Worm (Caenorhabditis elegans): ENCODE results near the gene H43I07.1.

H43I07.1 gene

DNA sequence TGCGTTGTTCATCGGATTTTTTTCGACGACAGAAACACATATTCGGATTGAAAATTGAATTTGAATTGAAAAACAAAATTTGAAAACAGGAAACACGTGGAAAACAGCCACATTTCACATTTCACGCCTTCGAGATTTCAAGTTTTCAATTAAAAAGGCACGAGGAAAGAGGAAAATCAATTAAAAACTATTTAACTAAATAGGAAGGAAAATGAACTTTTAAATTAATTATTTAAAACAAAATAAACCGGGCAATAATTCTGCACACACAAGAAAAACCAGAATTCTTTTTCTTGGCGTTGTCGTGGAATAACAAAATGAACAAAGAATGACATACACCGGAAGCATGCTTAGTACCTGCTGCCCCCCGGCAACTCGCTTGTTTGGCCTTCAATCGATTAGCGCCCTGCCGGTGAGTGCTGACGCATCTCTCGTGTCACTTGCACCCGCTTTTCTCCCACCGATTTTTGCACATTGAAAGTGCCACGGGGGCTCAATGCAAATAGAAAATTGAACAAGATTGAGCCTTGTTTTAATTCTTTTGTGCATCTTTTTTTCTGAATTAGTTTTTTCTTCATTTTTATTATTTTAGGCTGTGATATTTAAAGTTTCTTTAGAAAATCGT is 9.8 kb upstream of the H43I07.1 start, which contains the start of gene Y45G5AM.9 (continued):
- TF ChIP-seq unc-55 (GFP tag; optimal IDR thresholded peaks at IDR 0.05) (peak; percentile 89), nhr-11 (tag; optimal IDR thresholded peaks at IDR 0.05) (no peak), nhr-23 (tag; optimal IDR thresholded peaks at IDR 0.05) (no peak), lin-39 (tag; optimal IDR thresholded peaks at IDR 0.05) (no peak), nhr-77 (tag; optimal IDR thresholded peaks at IDR 0.05) (no peak), lin-11 (tag; optimal IDR thresholded peaks at IDR 0.05) (peak; percentile 59), alr-1 (tag; optimal IDR thresholded peaks at IDR 0.05) (no peak), dmd-4 (tag; optimal IDR thresholded peaks at IDR 0.05) (no peak), egl-27 (tag; optimal IDR thresholded peaks at IDR 0.05) (peak; percentile 42), crh-2 (tag; optimal IDR thresholded peaks at IDR 0.05) (peak; percentile 82), mdl-1 (tag; optimal IDR thresholded peaks at IDR 0.05) (peak in 1 of 2 experiments; percentile 32), nhr-10 (tag; optimal IDR thresholded peaks at IDR 0.05) (no peak), nhr-6 (tag; optimal IDR thresholded peaks at IDR 0.05) (no peak), ztf-11 (tag; optimal IDR thresholded peaks at IDR 0.05) (no peak), R02D3.7 (tag; optimal IDR thresholded peaks at IDR 0.05) (no peak), C34F6.9 (tag; optimal IDR thresholded peaks at IDR 0.05) (peak; percentile 84), nhr-129 (tag; optimal IDR thresholded peaks at IDR 0.05) (peak; percentile 79), nhr-237 (tag; optimal IDR thresholded peaks at IDR 0.05) (no peak), elt-1 (tag; optimal IDR thresholded peaks at IDR 0.05) (no peak), sma-3 (GFP tag; optimal IDR thresholded peaks at IDR 0.05) (peak; percentile 64)

DNA sequence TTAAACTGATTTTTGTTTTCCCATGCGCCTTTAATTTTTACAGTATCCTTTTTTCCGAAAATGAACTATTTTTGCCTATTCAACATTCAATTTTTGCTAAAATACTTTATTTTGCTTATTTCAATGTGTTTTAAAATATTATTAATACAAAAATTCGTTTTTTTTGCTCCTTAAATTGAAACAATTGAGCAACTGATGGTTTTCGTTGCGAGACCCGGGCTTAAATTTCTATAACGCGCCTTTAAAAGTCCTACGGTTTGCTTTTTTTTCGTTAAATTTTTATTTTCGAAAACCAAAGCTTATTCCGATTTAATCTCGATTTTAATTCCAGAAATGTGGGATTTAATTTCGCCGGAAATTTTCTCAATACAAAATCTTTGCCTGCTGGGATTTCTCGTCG is 9.2 kb upstream of the H43I07.1 start, which contains the start of gene algn-5:
Gene algn-5, plus strand, starts transcription at position 295 of the 400 bp plus-strand sequence.
- TF ChIP-seq nhr-25 (tag; optimal IDR thresholded peaks at IDR 0.05), result no peak
- no peak for TF ChIP-seq unc-55 (GFP tag; optimal IDR thresholded peaks at IDR 0.05)
- no peak for TF ChIP-seq egl-27 (tag; optimal IDR thresholded peaks at IDR 0.05)
- TF ChIP-seq alr-1 (tag; optimal IDR thresholded peaks at IDR 0.05), result no peak
- TF ChIP-seq ama-1 (optimal IDR thresholded peaks at IDR 0.05), result no peak
- no peak for TF ChIP-seq zag-1 (tag; optimal IDR thresholded peaks at IDR 0.05)
- no peak for TF ChIP-seq mbf-1 (tag; optimal IDR thresholded peaks at IDR 0.05)
- TF ChIP-seq R02D3.7 (tag; optimal IDR thresholded peaks at IDR 0.05), result no peak
- no peak for TF ChIP-seq Y55F3AM.14 (GFP tag; optimal IDR thresholded peaks at IDR 0.05)
- no peak for TF ChIP-seq F13H6.1 (tag; optimal IDR thresholded peaks at IDR 0.05)
- no peak for TF ChIP-seq nhr-10 (tag; optimal IDR thresholded peaks at IDR 0.05)
- TF ChIP-seq sma-9 (GFP tag; optimal IDR thresholded peaks at IDR 0.05), result no peak
- TF ChIP-seq sma-9 (tag; optimal IDR thresholded peaks at IDR 0.05), result no peak
- TF ChIP-seq fos-1 (tag; optimal IDR thresholded peaks at IDR 0.05), result no peak
- TF ChIP-seq ZK546.5 (tag; optimal IDR thresholded peaks at IDR 0.05), result no peak
- no peak for TF ChIP-seq nhr-21 (tag; optimal IDR thresholded peaks at IDR 0.05)
- TF ChIP-seq peb-1 (tag; optimal IDR thresholded peaks at IDR 0.05), result no peak
- TF ChIP-seq snpc-4 (tag; optimal IDR thresholded peaks at IDR 0.05), result no peak
- no peak for TF ChIP-seq ceh-16 (tag; optimal IDR thresholded peaks at IDR 0.05)
- no peak for TF ChIP-seq lin-13 (GFP tag; optimal IDR thresholded peaks at IDR 0.05)

DNA sequence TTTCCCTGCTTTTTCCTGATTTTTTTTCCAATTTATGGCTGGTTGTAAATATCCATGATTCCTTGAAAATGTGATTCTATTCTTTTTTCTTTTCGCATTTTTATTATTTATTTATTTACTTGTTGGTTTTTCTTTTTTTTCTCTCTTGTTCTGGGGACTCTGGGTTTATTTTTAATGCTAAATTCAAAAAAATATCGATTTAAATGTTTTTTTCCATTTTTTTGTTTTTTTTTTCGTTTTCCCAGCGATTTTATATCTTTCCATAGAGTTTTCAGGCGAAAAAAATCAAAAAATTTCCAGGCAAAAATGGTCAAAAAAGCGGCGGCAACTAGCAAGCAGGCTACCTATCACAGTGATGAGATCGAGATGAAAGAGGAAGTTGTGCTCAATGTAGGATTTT is 5.3 kb upstream of the H43I07.1 start, which contains the start of gene rpac-40:
Gene rpac-40, plus strand, starts transcription at position 301 of the 400 bp plus-strand sequence.
- no peak for TF ChIP-seq lin-39 (tag; optimal IDR thresholded peaks at IDR 0.05)
- TF ChIP-seq ztf-4 (tag; optimal IDR thresholded peaks at IDR 0.05), result no peak
- TF ChIP-seq ama-1 (optimal IDR thresholded peaks at IDR 0.05), result no peak
- no peak for TF ChIP-seq fos-1 (tag; optimal IDR thresholded peaks at IDR 0.05)
- no peak for TF ChIP-seq snpc-4 (tag; optimal IDR thresholded peaks at IDR 0.05)
- no peak for TF ChIP-seq nhr-10 (tag; optimal IDR thresholded peaks at IDR 0.05)
- TF ChIP-seq sem-4 (tag; optimal IDR thresholded peaks at IDR 0.05), result no peak

DNA sequence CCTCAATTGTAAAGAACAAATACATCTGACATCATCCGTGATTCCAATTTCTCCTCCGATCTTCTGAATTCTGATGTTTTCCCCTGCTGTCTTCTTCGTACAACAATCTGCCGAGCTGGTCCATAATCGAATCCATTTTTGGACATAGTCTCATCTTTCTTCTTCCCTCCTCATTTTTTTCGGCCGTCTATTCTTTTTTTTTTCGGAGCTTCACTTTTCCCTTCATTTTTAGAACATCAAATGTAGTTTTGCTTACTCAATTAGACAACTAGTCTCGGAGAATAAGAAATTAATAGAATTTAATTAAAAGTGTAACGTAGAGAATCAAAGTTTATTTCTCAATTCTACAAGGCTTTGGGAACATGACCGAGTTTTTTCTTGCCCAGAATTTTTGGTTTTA is 7.0 kb downstream of the H43I07.1 start:
- TF ChIP-seq lsy-2 (tag; optimal IDR thresholded peaks at IDR 0.05), result peak in 1 of 2 experiments; percentile 1
- TF ChIP-seq sma-3 (GFP tag; optimal IDR thresholded peaks at IDR 0.05), result no peak
- no peak for TF ChIP-seq ZK546.5 (tag; optimal IDR thresholded peaks at IDR 0.05)

All from whole organism, L2 larva.